Worm (Caenorhabditis elegans) whole organism, L4 larva: ENCODE data around the gene R13A1.5.
A peak's percentile ranks its signal among the peaks of the same experiment; 100 is the strongest.

ENCODE experiments used
- F37D6.2 ChIP-seq: sonication (generic microtip); optimal IDR thresholded peaks from 2 replicates; lab custom pipeline; 2016; ENCODE audit warnings: mild to moderate bottlenecking, missing genetic modification characterization, missing compliant biosample characterization
- F44E2.7 ChIP-seq: fragments of 200-800 bp; sonication (Bioruptor generic); IDR thresholded peaks from 2 replicates; pipeline ENCODE4 v2.1.2; 2022; ENCODE audit warnings: missing genetic modification characterization, missing compliant biosample characterization
- F49E8.2 ChIP-seq: sonication (generic microtip); optimal IDR thresholded peaks from 2 replicates; lab custom pipeline; 2016; ENCODE audit warnings: missing compliant biosample characterization, mild to moderate bottlenecking, missing genetic modification characterization, borderline replicate concordance
- T20F7.1 ChIP-seq: fragments of 200-800 bp; sonication (Bioruptor generic); optimal IDR thresholded peaks from 2 replicates; lab custom pipeline; 2018; ENCODE audit warnings: mild to moderate bottlenecking, missing genetic modification characterization, missing compliant biosample characterization
- Y5F2A.4 ChIP-seq: fragments of 200-800 bp; sonication (Bioruptor generic); optimal IDR thresholded peaks from 2 replicates; lab custom pipeline; 2018; ENCODE audit warnings: mild to moderate bottlenecking, missing genetic modification characterization, missing compliant biosample characterization
- Y75B8A.6 ChIP-seq: fragments of 200-800 bp; sonication (Bioruptor generic); IDR thresholded peaks from 2 replicates; pipeline ENCODE4 v1.3.6; 2022; ENCODE audit warnings: missing genetic modification reagents, missing genetic modification characterization, missing compliant biosample characterization
- aha-1 ChIP-seq: fragments of 150-350 bp; peaks from one replicate; lab custom pipeline; 2014; ENCODE audit warnings: missing biosample characterization, missing genetic modification characterization
- aly-2 ChIP-seq: sonication (generic microtip); optimal IDR thresholded peaks from 2 replicates; lab custom pipeline; 2018; ENCODE audit warnings: missing biosample characterization, missing genetic modification characterization
- arid-1 ChIP-seq: fragments of 200-800 bp; sonication (Bioruptor generic); conservative IDR thresholded peaks from 2 replicates; pipeline ENCODE4 v1.3.6; 2022; ENCODE audit warnings: missing genetic modification reagents, missing genetic modification characterization, missing compliant biosample characterization
- ceh-20 ChIP-seq: fragments of 200-800 bp; sonication (Bioruptor generic); IDR thresholded peaks from 2 replicates; pipeline ENCODE4 v1.3.6; 2022; ENCODE audit warnings: missing genetic modification reagents, missing genetic modification characterization, missing compliant biosample characterization
- ceh-28 ChIP-seq: fragments of 150-350 bp; optimal IDR thresholded peaks from 2 replicates; lab custom pipeline; 2014; ENCODE audit warnings: missing biosample characterization, missing genetic modification reagents, missing genetic modification characterization
- ces-1 ChIP-seq: fragments of 150-350 bp; sonication (generic microtip); optimal IDR thresholded peaks from 4 replicates; lab custom pipeline; 2014; ENCODE audit warnings: missing biosample characterization, missing genetic modification reagents, missing genetic modification characterization
- daf-16 ChIP-seq, 3 experiments: sonication (generic microtip); optimal IDR thresholded peaks; 2 replicates each; lab custom pipeline; 2016 to 2017; ENCODE audit warnings: missing genetic modification characterization in 3 of 3, missing genetic modification reagents in 3 of 3, mild to moderate bottlenecking in 2 of 3, missing compliant biosample characterization in 2 of 3, missing biosample characterization in 1 of 3, moderate library complexity in 1 of 3
- daf-19 ChIP-seq: fragments of 200-800 bp; sonication (Bioruptor generic); conservative IDR thresholded peaks from 2 replicates; pipeline ENCODE4 v1.3.6; 2022; ENCODE audit warnings: missing genetic modification characterization, missing compliant biosample characterization
- daf-8 ChIP-seq: fragments of 200-800 bp; sonication (Bioruptor generic); IDR thresholded peaks from 2 replicates; pipeline ENCODE4 v1.3.6; 2022; ENCODE audit warnings: missing genetic modification characterization, missing compliant biosample characterization
- dpl-1 ChIP-seq: fragments of 150-350 bp; optimal IDR thresholded peaks from 2 replicates; lab custom pipeline; 2014; ENCODE audit warnings: missing biosample characterization, missing genetic modification reagents, missing genetic modification characterization
- dve-1 ChIP-seq: sonication (generic microtip); optimal IDR thresholded peaks from 2 replicates; lab custom pipeline; 2017; ENCODE audit warnings: antibody characterized with exemption, mild to moderate bottlenecking, missing genetic modification characterization, missing compliant biosample characterization; ENCODE audit not compliant: insufficient read depth
- hlh-11 ChIP-seq: fragments of 200-800 bp; sonication (Bioruptor generic); optimal IDR thresholded peaks from 2 replicates; lab custom pipeline; 2018; ENCODE audit warnings: mild to moderate bottlenecking, missing genetic modification characterization, missing compliant biosample characterization
- hlh-30 ChIP-seq: sonication (generic microtip); optimal IDR thresholded peaks from 2 replicates; lab custom pipeline; 2017; ENCODE audit warnings: antibody characterized with exemption, mild to moderate bottlenecking, missing genetic modification characterization, missing compliant biosample characterization; ENCODE audit not compliant: insufficient read depth
- hmg-1.1 ChIP-seq: fragments of 200-800 bp; sonication (Bioruptor generic); IDR thresholded peaks from 2 replicates; pipeline ENCODE4 v1.3.6; 2022; ENCODE audit warnings: missing genetic modification reagents, missing genetic modification characterization, missing compliant biosample characterization
- lin-13 ChIP-seq: fragments of 150-350 bp; optimal IDR thresholded peaks from 2 replicates; lab custom pipeline; 2014; ENCODE audit warnings: missing biosample characterization, missing genetic modification reagents, missing genetic modification characterization
- lin-38 ChIP-seq: fragments of 200-800 bp; sonication (Bioruptor generic); IDR thresholded peaks from 2 replicates; pipeline ENCODE4 v1.3.6; 2022; ENCODE audit warnings: missing genetic modification reagents, missing genetic modification characterization, missing compliant biosample characterization
- lir-3 ChIP-seq: sonication (generic microtip); optimal IDR thresholded peaks from 2 replicates; lab custom pipeline; 2016; ENCODE audit warnings: mild to moderate bottlenecking, missing genetic modification characterization, missing compliant biosample characterization
- lsy-2 ChIP-seq, 2 experiments: fragments of 150-350 bp in 1 of 2; sonication (generic microtip) in 1 of 2; optimal IDR thresholded peaks; 2 replicates each; lab custom pipeline; 2014 to 2017; ENCODE audit warnings: missing biosample characterization in 2 of 2, missing genetic modification characterization in 2 of 2
- madf-5 ChIP-seq, 2 experiments: fragments of 200-800 bp; sonication (Bioruptor generic); IDR thresholded peaks; 2 replicates each; pipeline ENCODE4 v1.3.6; 2022; ENCODE audit warnings: missing compliant biosample characterization in 2 of 2, missing genetic modification characterization in 2 of 2
- mdl-1 ChIP-seq, 2 experiments: fragments of 150-350 bp in 1 of 2; sonication (generic microtip) in 1 of 2; optimal IDR thresholded peaks; 2 replicates each; lab custom pipeline; 2014 to 2017; ENCODE audit warnings: missing biosample characterization in 2 of 2, missing genetic modification characterization in 2 of 2
- mep-1 ChIP-seq: fragments of 150-350 bp; sonication (generic microtip); optimal IDR thresholded peaks from 3 replicates; lab custom pipeline; 2014; ENCODE audit warnings: missing biosample characterization, missing genetic modification characterization
- mxl-2 ChIP-seq: fragments of 200-800 bp; sonication (Bioruptor generic); conservative IDR thresholded peaks from 2 replicates; pipeline ENCODE4 v1.3.6; 2022; ENCODE audit warnings: missing genetic modification reagents, missing genetic modification characterization, missing compliant biosample characterization
- mxl-3 ChIP-seq: fragments of 200-800 bp; sonication (Bioruptor generic); optimal IDR thresholded peaks from 2 replicates; lab custom pipeline; 2018; ENCODE audit warnings: mild to moderate bottlenecking, missing genetic modification characterization, missing compliant biosample characterization
- nhr-102 ChIP-seq: sonication (generic microtip); optimal IDR thresholded peaks from 2 replicates; lab custom pipeline; 2016; ENCODE audit warnings: mild to moderate bottlenecking, missing genetic modification characterization, moderate library complexity, missing compliant biosample characterization
- nhr-6 ChIP-seq: fragments of 150-350 bp; optimal IDR thresholded peaks from 2 replicates; lab custom pipeline; 2014; ENCODE audit warnings: missing biosample characterization, missing genetic modification characterization
- nhr-76 ChIP-seq: fragments of 150-350 bp; optimal IDR thresholded peaks from 2 replicates; lab custom pipeline; 2014; ENCODE audit warnings: missing biosample characterization, missing genetic modification characterization
- sdz-12 ChIP-seq: fragments of 200-800 bp; sonication (Bioruptor generic); optimal IDR thresholded peaks from 2 replicates; lab custom pipeline; 2018; ENCODE audit warnings: mild to moderate bottlenecking, missing genetic modification characterization, missing compliant biosample characterization
- skn-1 ChIP-seq: fragments of 150-350 bp; optimal IDR thresholded peaks from 2 replicates; lab custom pipeline; 2014; ENCODE audit warnings: missing biosample characterization, missing genetic modification characterization
- snpc-4 ChIP-seq: fragments of 150-350 bp; optimal IDR thresholded peaks from 2 replicates; lab custom pipeline; 2014; ENCODE audit warnings: missing biosample characterization, missing genetic modification characterization
- spr-1 ChIP-seq: sonication (generic microtip); optimal IDR thresholded peaks from 2 replicates; lab custom pipeline; 2016; ENCODE audit warnings: mild to moderate bottlenecking, missing genetic modification characterization, missing compliant biosample characterization
- tra-1 ChIP-seq: fragments of 200-800 bp; sonication (Bioruptor generic); IDR thresholded peaks from 2 replicates; pipeline ENCODE4 v1.3.6; 2022; ENCODE audit warnings: missing genetic modification reagents, missing genetic modification characterization, missing compliant biosample characterization
- unc-62 ChIP-seq, 3 experiments: fragments of 150-350 bp in 1 of 3; sonication (generic microtip); optimal IDR thresholded peaks in 2 of 3; peaks in 1 of 3; 1 replicate in 1 of 3; 2 replicates in 2 of 3; lab custom pipeline; 2014 to 2017; ENCODE audit warnings: missing biosample characterization in 3 of 3, missing genetic modification characterization in 3 of 3, missing genetic modification reagents in 3 of 3, missing genotype in 1 of 3

R13A1.5 gene

DNA sequence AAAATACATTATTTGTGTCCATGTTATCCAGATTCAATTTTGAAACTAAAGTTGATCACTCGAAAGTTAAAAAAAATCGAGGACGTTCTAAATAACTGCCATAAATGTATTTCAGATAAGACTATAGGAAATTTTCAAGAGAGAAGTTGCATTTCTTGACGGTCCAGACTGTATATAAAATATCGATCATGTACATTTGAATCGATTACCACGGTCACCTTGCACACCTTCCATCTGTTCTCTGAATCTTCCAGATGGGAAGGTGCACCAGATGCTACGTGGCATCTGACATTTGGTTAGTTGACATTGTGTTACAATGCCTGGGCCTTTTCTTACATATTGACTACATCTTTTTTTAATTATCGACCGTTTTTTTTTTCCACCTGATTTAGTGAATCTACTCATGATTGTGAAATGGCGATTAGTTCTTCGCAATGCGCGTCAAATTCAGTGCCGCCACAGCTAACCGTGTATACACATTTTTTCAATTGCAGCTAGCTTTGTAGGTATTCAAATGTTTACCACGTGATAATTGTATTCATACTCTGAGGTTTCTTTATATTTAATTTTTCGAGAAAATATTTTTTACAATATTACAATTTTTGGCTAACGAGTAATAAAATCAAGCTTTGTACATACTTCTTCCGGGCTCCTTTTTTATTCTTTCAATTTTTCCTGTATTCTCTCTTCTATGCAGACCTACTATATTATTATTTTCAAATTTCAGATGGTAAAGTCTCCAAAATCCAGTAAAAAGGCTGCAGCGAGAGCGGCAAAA, 23.5 kb downstream of the R13A1.5 start, which contains the start of gene skr-16:
TSS of gene skr-16 (plus strand) at position 728 of the 778 bp plus-strand sequence.
- TF ChIP-seq unc-62 (GFP tag; optimal IDR thresholded peaks at IDR 0.05 in 1 of 2; lab: Kevin White, UChicago) (peak in 1 of 2 experiments; percentile 23), unc-62 (tag; optimal IDR thresholded peaks at IDR 0.05; lab: Kevin White, UChicago) (no peak), daf-19 (GFP tag; lab: Robert Waterston, UW) (no peak), arid-1 (GFP tag; lab: Robert Waterston, UW) (no peak), dve-1 (peak; percentile 45), F49E8.2 (no peak), dpl-1 (peak; percentile 48), skn-1 (tag; lab: Kevin White, UChicago) (no peak), daf-16 (GFP tag; optimal IDR thresholded peaks at IDR 0.05; lab: Kevin White, UChicago) (no peak), daf-16 (tag; optimal IDR thresholded peaks at IDR 0.05; lab: Kevin White, UChicago) (peak; percentile 33), hlh-30 (peak; percentile 84), ceh-28 (tag; lab: Kevin White, UChicago) (no peak), aha-1 (tag; lab: Kevin White, UChicago) (peak; percentile 29), nhr-76 (tag; lab: Kevin White, UChicago) (no peak), mdl-1 (tag; optimal IDR thresholded peaks at IDR 0.05; lab: Kevin White, UChicago) (peak in 1 of 2 experiments; percentile 54), hlh-11 (no peak), mxl-2 (GFP tag; lab: Robert Waterston, UW) (no peak), daf-8 (GFP tag; lab: Robert Waterston, UW) (no peak), T20F7.1 (GFP tag; lab: Kevin White, UChicago) (peak; percentile 21)
- TF ChIP-seq, all 104 proteins: peak for 8

ce11 chrIV:7166553-7166952, 25.1 kb downstream of the R13A1.5 start, which contains the start of gene C42D4.18:
Gene C42D4.18 (plus strand): TSS chrIV:7166783.
- no peak for TF ChIP-seq aly-2 (tag; lab: Kevin White, UChicago)
- TF ChIP-seq ceh-20: no peak
- TF ChIP-seq hmg-1.1 (GFP tag; lab: Robert Waterston, UW): peak; percentile 28; the same call in 1 of the 2 replicates
- no peak for TF ChIP-seq mep-1
- no peak for TF ChIP-seq arid-1 (GFP tag; lab: Robert Waterston, UW)
- no peak for TF ChIP-seq Y5F2A.4 (GFP tag; lab: Kevin White, UChicago)
- no peak for TF ChIP-seq lir-3
- TF ChIP-seq ces-1: no peak
- no peak for TF ChIP-seq nhr-102 (tag; lab: Kevin White, UChicago)
- no peak for TF ChIP-seq ceh-28 (tag; lab: Kevin White, UChicago)
- no peak for TF ChIP-seq skn-1 (tag; lab: Kevin White, UChicago)
- no peak for TF ChIP-seq Y75B8A.6 (GFP tag; lab: Robert Waterston, UW)
- no peak for TF ChIP-seq lin-13 (GFP tag; lab: Kevin White, UChicago)
- no peak for TF ChIP-seq nhr-6
- TF ChIP-seq F37D6.2: no peak
- TF ChIP-seq hlh-30: peak; percentile 86
- TF ChIP-seq mxl-3 (GFP tag; lab: Kevin White, UChicago): peak; percentile 5
- TF ChIP-seq hlh-11: no peak
- TF ChIP-seq tra-1: no peak
- TF ChIP-seq lin-38: no peak
- no peak for TF ChIP-seq madf-5 (GFP tag; IDR thresholded peaks at IDR 0.05; lab: Robert Waterston, UW)
- TF ChIP-seq sdz-12 (GFP tag; lab: Kevin White, UChicago): no peak
- no peak for TF ChIP-seq snpc-4 (tag; lab: Kevin White, UChicago)
- no peak for TF ChIP-seq F44E2.7 (GFP tag; lab: Robert Waterston, UW)
- no peak for TF ChIP-seq spr-1 (tag; lab: Kevin White, UChicago)
- TF ChIP-seq lsy-2 (tag; optimal IDR thresholded peaks at IDR 0.05; lab: Kevin White, UChicago): peak in 1 of 2 experiments; percentile 39
- TF ChIP-seq mxl-2 (GFP tag; lab: Robert Waterston, UW): peak; percentile 29; the same call in 1 of the 2 replicates
- TF ChIP-seq mdl-1 (tag; optimal IDR thresholded peaks at IDR 0.05; lab: Kevin White, UChicago): peak in 1 of 2 experiments; percentile 65
